Worm (Caenorhabditis elegans) whole organism, dauer: ENCODE results near the gene msp-53.
"Not testable (repeated sequence)": the region's sequence is repeated elsewhere in the genome, so short reads cannot be mapped to it uniquely, and the experiment has no call there.

Experiments
- unc-62 ChIP-seq: sonication (generic microtip); optimal IDR thresholded peaks from 2 replicates; lab custom pipeline; 2017; ENCODE audit warnings: missing biosample characterization, missing genetic modification reagents, missing genetic modification characterization

The msp-53 gene

ce11 chrIV:5037489-5037888 is 27.4 kb downstream of the msp-53 start, which contains the start of gene C09B9.1:
C09B9.1 (plus strand) TSS chrIV:5037789.
- no peak for TF ChIP-seq unc-62 (GFP tag; lab: Kevin White, UChicago)

DNA sequence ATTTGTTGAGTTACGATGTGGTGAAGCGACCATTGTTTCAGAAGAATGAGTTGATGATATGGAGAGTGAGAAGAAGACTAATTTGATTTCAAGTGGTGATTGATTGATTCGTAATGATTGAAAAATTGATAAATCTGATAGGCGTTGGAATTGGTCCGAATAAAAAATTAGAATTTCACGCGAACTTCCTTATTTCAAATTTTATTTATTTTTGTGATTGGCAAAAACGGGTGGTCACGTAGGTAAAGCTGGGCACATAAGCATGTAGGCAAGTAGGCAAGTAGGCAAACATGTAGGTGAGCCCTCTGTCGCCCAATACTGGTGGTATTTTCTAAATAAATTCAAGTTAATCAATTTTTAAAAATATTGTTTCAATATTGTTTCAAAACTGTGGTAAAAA is 31.6 kb downstream of the msp-53 start, which contains the start of gene C09B9.4:
Gene C09B9.4 (minus strand): TSS at position 101 of the 400 bp plus-strand sequence.
- no peak for TF ChIP-seq unc-62 (GFP tag; lab: Kevin White, UChicago)

DNA sequence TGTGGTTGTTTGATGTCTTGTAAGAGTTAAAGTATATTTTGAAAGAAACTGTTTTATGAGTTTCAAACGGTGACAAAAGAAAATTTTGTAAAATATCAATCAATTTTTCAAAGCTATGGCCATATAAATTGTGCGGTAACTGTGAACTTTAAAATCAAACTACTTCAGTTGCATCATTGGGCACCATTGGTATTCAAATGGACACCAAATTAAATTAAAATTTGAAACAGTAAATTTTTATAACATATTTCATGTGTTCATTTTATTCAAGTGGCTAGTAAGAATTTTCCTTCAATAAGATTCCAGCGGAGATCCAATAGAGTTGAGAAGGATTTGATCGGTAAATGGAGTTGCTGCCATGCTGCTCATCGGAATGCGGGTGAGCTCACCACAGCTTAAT is 33.5 kb downstream of the msp-53 start:
- TF ChIP-seq unc-62 (GFP tag; lab: Kevin White, UChicago), result no peak

DNA sequence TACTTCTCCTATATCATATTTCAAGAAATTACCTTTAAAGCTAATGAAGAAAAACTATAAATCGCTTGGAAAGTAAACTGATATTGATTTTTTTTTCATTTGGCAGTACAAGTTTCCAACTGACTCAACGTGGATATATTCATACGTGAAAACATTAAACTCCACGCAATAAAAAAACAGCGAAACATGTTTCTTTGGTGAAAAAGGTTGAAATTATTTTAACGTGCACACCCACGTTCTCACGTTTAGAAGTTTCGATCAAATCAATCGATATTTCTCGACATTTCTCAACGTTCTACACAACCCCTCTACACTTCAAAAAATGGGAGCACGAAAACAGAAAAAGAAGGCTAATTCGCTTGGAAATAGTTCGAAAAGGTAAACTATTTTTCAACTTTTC is 35.9 kb downstream of the msp-53 start, which contains the start of the genes best-6 and C09B9.2:
Gene best-6 (minus strand): TSS at position 101 of the 400 bp plus-strand sequence.
Gene C09B9.2 (plus strand): TSS at position 314 of the 400 bp plus-strand sequence.
- TF ChIP-seq unc-62 (GFP tag; lab: Kevin White, UChicago), result no peak

- TF ChIP-seq unc-62 (GFP tag; lab: Kevin White, UChicago), result no peak
Observed at ce11 chrIV:5025646-5026045, 39.2 kb downstream of the msp-53 start, which contains the start of gene C09B9.85. C09B9.85 (minus strand) TSS chrIV:5025746.

DNA sequence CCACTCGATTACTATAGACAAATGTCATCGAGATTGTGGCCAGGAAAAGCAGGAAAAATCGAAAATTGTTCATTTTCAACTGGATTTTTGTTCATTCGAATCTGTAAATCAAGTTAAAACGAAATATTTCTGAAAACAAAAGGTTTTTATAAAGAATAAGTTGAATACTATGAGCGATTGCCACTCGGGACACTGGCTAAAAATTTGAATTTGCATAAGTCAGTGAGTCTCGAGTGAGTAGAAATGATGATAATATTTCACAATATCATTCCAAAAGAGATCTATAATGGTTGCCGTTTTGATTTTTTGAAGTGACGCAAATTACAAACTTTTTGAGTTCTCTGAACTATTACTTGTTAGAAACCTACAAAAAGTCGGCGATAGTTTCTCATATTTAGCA is 44.3 kb downstream of the msp-53 start, which contains the start of gene T28H11.8:
Gene T28H11.8 (minus strand): TSS at position 101 of the 400 bp plus-strand sequence.
- no peak for TF ChIP-seq unc-62 (GFP tag; lab: Kevin White, UChicago)

- not testable (repeated sequence) for TF ChIP-seq unc-62 (GFP tag; lab: Kevin White, UChicago)
Observed at ce11 chrIV:5017075-5017474, 47.8 kb downstream of the msp-53 start, which contains the start of gene T28H11.7. T28H11.7 (minus strand) TSS chrIV:5017175.

DNA sequence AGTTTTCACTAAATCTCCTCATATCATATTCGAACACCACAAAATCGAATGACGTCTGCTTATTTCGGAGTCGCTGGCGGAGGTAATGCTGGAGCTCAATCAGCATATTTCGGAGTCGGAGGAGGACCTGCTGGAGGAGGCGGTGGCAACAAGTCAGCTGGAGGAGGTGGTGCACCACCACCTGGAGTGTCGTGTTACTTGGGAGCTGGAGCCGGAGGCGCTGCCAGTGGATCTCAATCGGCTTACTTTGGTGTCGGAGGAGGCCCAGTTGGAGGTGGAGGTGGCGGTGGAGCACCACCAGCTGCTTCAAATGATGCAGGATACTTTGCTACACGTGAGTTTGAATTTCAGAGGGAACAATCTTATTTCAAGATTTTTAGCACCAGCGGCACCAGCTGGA is 48.4 kb downstream of the msp-53 start, which contains the start of gene ssq-4:
Gene ssq-4 (plus strand): TSS at position 19 of the 400 bp plus-strand sequence.
- TF ChIP-seq unc-62 (GFP tag; lab: Kevin White, UChicago), result not testable (repeated sequence)
